Fruit fly (Drosophila melanogaster) whole organism, wandering third instar larva: Measurements from ENCODE around the gene CG4598.

Experiments used
- CG9705 ChIP-seq: fragments of 200-800 bp; sonication (Bioruptor generic); optimal IDR thresholded peaks from 2 replicates; lab custom pipeline; 2018; ENCODE audit warnings: missing biosample characterization, mild to moderate bottlenecking, missing genetic modification characterization
- Hr78 ChIP-seq: fragments of >200 bp; optimal IDR thresholded peaks from 2 replicates; lab custom pipeline; 2017; ENCODE audit warnings: missing biosample characterization, missing genetic modification characterization
- br ChIP-seq: fragments of 200-800 bp; sonication (Bioruptor generic); optimal IDR thresholded peaks from 2 replicates; lab custom pipeline; 2016; ENCODE audit warnings: missing biosample characterization, missing genetic modification characterization
- foxo ChIP-seq, 2 experiments: fragments of 200-800 bp; sonication (Bioruptor generic); optimal IDR thresholded peaks; 2 replicates in 1 of 2; 3 replicates in 1 of 2; lab custom pipeline; 2016 to 2017; ENCODE audit warnings: missing biosample characterization in 2 of 2, missing genetic modification characterization in 2 of 2
- fru ChIP-seq: fragments of 200-800 bp; sonication (Bioruptor generic); optimal IDR thresholded peaks from 3 replicates; lab custom pipeline; 2016; ENCODE audit warnings: missing biosample characterization, mild to moderate bottlenecking, missing genetic modification characterization
- psq ChIP-seq: fragments of 200-800 bp; sonication (Bioruptor generic); optimal IDR thresholded peaks from 3 replicates; lab custom pipeline; 2017; ENCODE audit warnings: missing biosample characterization, mild to moderate bottlenecking, missing genetic modification characterization, moderate library complexity
- usp ChIP-seq: fragments of >200 bp; optimal IDR thresholded peaks from 2 replicates; lab custom pipeline; 2017; ENCODE audit warnings: missing biosample characterization, missing genetic modification characterization

- TF ChIP-seq psq (GFP tag; lab: Kevin White, UChicago) (no peak), br (no peak), fru (no peak), foxo (GFP tag; optimal IDR thresholded peaks at IDR 0.05; lab: Kevin White, UChicago) (no peak), usp (GFP tag; lab: Kevin White, UChicago) (no peak), Hr78 (GFP tag; lab: Kevin White, UChicago) (no peak), CG9705 (GFP tag; lab: Kevin White, UChicago) (no peak)
Measured at dm6 chr2L:9947738-9948519, 29.5 kb downstream of the CG4598 start.
